Fruit fly (Drosophila melanogaster) whole organism, prepupa: ENCODE data around the gene Rint1.
A peak's percentile ranks its signal among the peaks of the same experiment; 100 is the strongest.

Experiments
- Blimp-1 ChIP-seq: fragments of 200-800 bp; sonication (Bioruptor generic); optimal IDR thresholded peaks from 3 replicates; lab custom pipeline; 2017; ENCODE audit warnings: missing biosample characterization, missing genetic modification characterization, mild to moderate bottlenecking, moderate library complexity, missing genetic modification reagents
- CG11294 ChIP-seq: fragments of 200-800 bp; sonication (Bioruptor generic); IDR thresholded peaks from 2 replicates; pipeline ENCODE4 v1.3.6; 2022; ENCODE audit warnings: missing biosample characterization, missing genetic modification characterization
- CG11902 ChIP-seq: fragments of 200-800 bp; sonication (Bioruptor generic); optimal IDR thresholded peaks from 3 replicates; lab custom pipeline; 2016; ENCODE audit warnings: missing biosample characterization, missing genetic modification characterization
- CG31627 ChIP-seq: fragments of 200-800 bp; sonication (Bioruptor generic); optimal IDR thresholded peaks from 3 replicates; lab custom pipeline; 2016; ENCODE audit warnings: missing biosample characterization, missing genetic modification characterization
- CG34406 ChIP-seq: fragments of 200-800 bp; sonication (Bioruptor generic); optimal IDR thresholded peaks from 3 replicates; lab custom pipeline; 2016; ENCODE audit warnings: missing biosample characterization, missing genetic modification characterization
- CG6163 ChIP-seq: fragments of 200-800 bp; sonication (Bioruptor generic); IDR thresholded peaks from 3 replicates; pipeline ENCODE4 v1.3.6; 2022; ENCODE audit warnings: missing biosample characterization, missing genetic modification characterization
- CG6276 ChIP-seq: fragments of 200-800 bp; sonication (Bioruptor generic); optimal IDR thresholded peaks from 2 replicates; lab custom pipeline; 2017; ENCODE audit warnings: missing biosample characterization, mild to moderate bottlenecking, missing genetic modification characterization
- CG6808 ChIP-seq: fragments of 200-800 bp; sonication (Bioruptor generic); optimal IDR thresholded peaks from 3 replicates; lab custom pipeline; 2017; ENCODE audit warnings: missing biosample characterization, missing genetic modification characterization, mild to moderate bottlenecking, moderate library complexity, missing genetic modification reagents
- CG6854 ChIP-seq: fragments of 200-800 bp; sonication (Bioruptor generic); optimal IDR thresholded peaks from 2 replicates; lab custom pipeline; 2017; ENCODE audit warnings: missing biosample characterization, mild to moderate bottlenecking, missing genetic modification characterization
- CG8119 ChIP-seq: fragments of 200-800 bp; sonication (Bioruptor generic); IDR thresholded peaks from 3 replicates; pipeline ENCODE4 v1.3.6; 2022; ENCODE audit warnings: missing biosample characterization, missing genetic modification characterization
- CG9139 ChIP-seq: fragments of 200-800 bp; sonication (Bioruptor generic); optimal IDR thresholded peaks from 3 replicates; lab custom pipeline; 2017; ENCODE audit warnings: missing biosample characterization, mild to moderate bottlenecking, missing genetic modification characterization
- Eip75B ChIP-seq: fragments of 200-800 bp; sonication (Bioruptor generic); optimal IDR thresholded peaks from 3 replicates; lab custom pipeline; 2016; ENCODE audit warnings: missing biosample characterization, missing genetic modification characterization
- Eip78C ChIP-seq: fragments of 200-800 bp; sonication (Bioruptor generic); peaks from one replicate; lab custom pipeline; 2016; ENCODE audit warnings: missing biosample characterization, missing genetic modification characterization
- Ets21C ChIP-seq: fragments of 200-800 bp; sonication (Bioruptor generic); optimal IDR thresholded peaks from 3 replicates; lab custom pipeline; 2016; ENCODE audit warnings: missing biosample characterization, missing genetic modification characterization
- Gug ChIP-seq: fragments of 200-800 bp; sonication (Bioruptor generic); IDR thresholded peaks from 2 replicates; pipeline ENCODE4 v1.3.6; 2022; ENCODE audit warnings: missing biosample characterization, missing genetic modification characterization
- Lpt ChIP-seq: fragments of 200-800 bp; sonication (Bioruptor generic); optimal IDR thresholded peaks from 3 replicates; lab custom pipeline; 2016; ENCODE audit warnings: missing biosample characterization, missing genetic modification characterization
- Sox102F ChIP-seq: fragments of 200-800 bp; sonication (Bioruptor generic); optimal IDR thresholded peaks from 2 replicates; lab custom pipeline; 2016; ENCODE audit warnings: missing biosample characterization, mild to moderate bottlenecking, missing genetic modification characterization
- Sox14 ChIP-seq: fragments of 200-800 bp; sonication (Bioruptor generic); optimal IDR thresholded peaks from 3 replicates; lab custom pipeline; 2016; ENCODE audit warnings: missing biosample characterization, missing genetic modification characterization
- achi ChIP-seq: fragments of 200-800 bp; sonication (Bioruptor generic); optimal IDR thresholded peaks from 3 replicates; lab custom pipeline; 2016; ENCODE audit warnings: missing biosample characterization, missing genetic modification characterization
- acj6 ChIP-seq: fragments of 200-800 bp; sonication (Bioruptor generic); optimal IDR thresholded peaks from 3 replicates; lab custom pipeline; 2016; ENCODE audit warnings: missing biosample characterization, missing genetic modification characterization
- dac ChIP-seq: fragments of 200-800 bp; sonication (Bioruptor generic); optimal IDR thresholded peaks from 2 replicates; lab custom pipeline; 2017; ENCODE audit warnings: missing biosample characterization, mild to moderate bottlenecking, missing genetic modification characterization
- dsx ChIP-seq: fragments of 200-800 bp; optimal IDR thresholded peaks from 3 replicates; lab custom pipeline; 2019; ENCODE audit warnings: missing biosample characterization, mild to moderate bottlenecking, missing genetic modification characterization, moderate library complexity; ENCODE audit not compliant: poor library complexity, severe bottlenecking
- eg ChIP-seq: fragments of 200-800 bp; sonication (Bioruptor generic); IDR thresholded peaks from 3 replicates; pipeline ENCODE4 v1.3.6; 2022; ENCODE audit warnings: missing biosample characterization, missing genetic modification characterization
- esn ChIP-seq: fragments of 200-800 bp; sonication (Bioruptor generic); optimal IDR thresholded peaks from 2 replicates; lab custom pipeline; 2016; ENCODE audit warnings: missing biosample characterization, mild to moderate bottlenecking, missing genetic modification characterization, moderate library complexity
- fd59A ChIP-seq: fragments of 200-800 bp; sonication (Bioruptor generic); optimal IDR thresholded peaks from 2 replicates; lab custom pipeline; 2017; ENCODE audit warnings: missing biosample characterization, mild to moderate bottlenecking, missing genetic modification characterization, missing genetic modification reagents
- fd85E ChIP-seq: fragments of 200-800 bp; sonication (Bioruptor generic); optimal IDR thresholded peaks from 3 replicates; lab custom pipeline; 2016; ENCODE audit warnings: missing biosample characterization, missing genetic modification characterization
- fkh ChIP-seq: fragments of 200-800 bp; sonication (Bioruptor generic); optimal IDR thresholded peaks from 3 replicates; lab custom pipeline; 2017; ENCODE audit warnings: missing biosample characterization, mild to moderate bottlenecking, missing genetic modification characterization, moderate library complexity
- net ChIP-seq: fragments of 200-800 bp; sonication (Bioruptor generic); optimal IDR thresholded peaks from 3 replicates; lab custom pipeline; 2016; ENCODE audit warnings: missing biosample characterization, missing genetic modification characterization
- salr ChIP-seq, 2 experiments: fragments of 200-800 bp; sonication (Bioruptor generic); optimal IDR thresholded peaks; 3 replicates each; lab custom pipeline; 2016 to 2018; ENCODE audit warnings: missing biosample characterization in 2 of 2, missing genetic modification characterization in 2 of 2, mild to moderate bottlenecking in 1 of 2
- ss ChIP-seq, 2 experiments: fragments of 200-800 bp; sonication (Bioruptor generic); optimal IDR thresholded peaks; 2 replicates in 1 of 2; 3 replicates in 1 of 2; lab custom pipeline; 2017 to 2018; ENCODE audit warnings: mild to moderate bottlenecking in 2 of 2, missing biosample characterization in 2 of 2, missing genetic modification characterization in 2 of 2, moderate library complexity in 1 of 2
- svp ChIP-seq: fragments of 200-800 bp; sonication (Bioruptor generic); peaks from one replicate; lab custom pipeline; 2016; ENCODE audit warnings: missing biosample characterization, missing genetic modification characterization
- vri ChIP-seq: fragments of 200-800 bp; sonication (Bioruptor generic); optimal IDR thresholded peaks from 3 replicates; lab custom pipeline; 2016; ENCODE audit warnings: missing biosample characterization, mild to moderate bottlenecking, missing genetic modification characterization

Rint1 gene

DNA sequence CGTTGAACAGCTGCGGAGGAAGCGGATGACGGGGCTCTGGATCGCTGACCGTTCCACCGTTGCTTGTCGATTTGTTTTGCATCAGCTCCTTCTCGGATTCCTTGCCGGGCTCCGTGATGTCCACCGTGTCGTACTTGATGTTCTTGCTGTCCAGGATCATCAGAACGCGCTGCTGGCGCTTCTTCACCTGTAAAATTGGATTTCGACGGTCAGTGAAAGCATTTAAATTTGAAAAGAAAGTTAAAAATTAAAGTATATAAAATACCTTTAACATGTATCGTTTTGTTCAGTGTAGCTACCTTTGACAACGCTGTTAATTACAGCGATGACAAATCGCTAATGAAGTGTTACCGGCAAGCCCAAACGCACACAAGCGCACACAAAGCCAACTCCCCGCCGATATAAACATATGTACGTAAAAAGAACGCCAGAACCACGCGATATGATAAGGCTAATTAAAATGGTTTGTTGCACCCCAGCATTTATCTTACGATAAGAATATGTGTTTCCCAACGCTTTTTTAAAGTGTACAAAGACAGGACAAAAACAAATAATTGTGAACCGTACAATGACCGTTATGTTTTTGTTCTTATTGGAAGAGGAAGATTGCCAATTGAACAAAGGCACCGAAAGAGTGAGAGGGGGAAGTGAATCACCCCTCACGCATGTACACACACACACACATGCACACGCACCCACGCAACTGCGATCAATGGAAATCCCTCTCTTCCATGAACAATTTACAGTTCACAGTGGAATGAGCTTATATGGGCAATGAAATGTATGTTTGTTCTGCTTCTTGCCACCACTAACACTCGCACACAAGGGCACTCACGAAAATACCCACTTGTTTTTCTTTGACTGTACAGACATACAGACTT, 44.6 kb downstream of the Rint1 start (continued):
- TF ChIP-seq CG11294 = no peak
- no peak for TF ChIP-seq eg
- peak; percentile 10 for TF ChIP-seq acj6 (GFP tag; lab: Kevin White, UChicago)
- no peak for TF ChIP-seq Lpt (GFP tag; lab: Kevin White, UChicago)
- no peak for TF ChIP-seq CG9139 (GFP tag; lab: Kevin White, UChicago)
- no peak for TF ChIP-seq Gug (GFP tag; lab: Robert Waterston, UW)
- peak; percentile 5 for TF ChIP-seq Blimp-1 (GFP tag; lab: Kevin White, UChicago)
- TF ChIP-seq achi (GFP tag; lab: Kevin White, UChicago) = peak; percentile 8
- no peak for TF ChIP-seq salr (GFP tag; optimal IDR thresholded peaks at IDR 0.05; lab: Kevin White, UChicago)
- no peak for TF ChIP-seq dac
- TF ChIP-seq CG31627 = peak; percentile 10
- TF ChIP-seq fd59A (GFP tag; lab: Kevin White, UChicago) = no peak
- no peak for TF ChIP-seq dsx (GFP tag; lab: Kevin White, UChicago)
- TF ChIP-seq esn = peak; percentile 34
- TF ChIP-seq CG6276 = no peak
- TF ChIP-seq CG6163 (GFP tag; lab: Robert Waterston, UW) = peak; percentile 42; the same call in 1 of the 3 replicates
- no peak for TF ChIP-seq CG11902 (GFP tag; lab: Kevin White, UChicago)
- TF ChIP-seq vri = peak; percentile 2
- no peak for TF ChIP-seq net (GFP tag; lab: Kevin White, UChicago)
- TF ChIP-seq, all 60 proteins: peak for 25

dm6 chr3L:7368934-7369333, 45.5 kb downstream of the Rint1 start, which contains the start of gene Sh3beta:
Gene Sh3beta, minus strand, starts transcription at chr3L:7369260.
- TF ChIP-seq CG6854 (GFP tag; lab: Kevin White, UChicago) (peak; percentile 25), dsx (GFP tag; lab: Kevin White, UChicago) (peak; percentile 86), vri (peak; percentile 8), eg (no peak)

dm6 chr3L:7369543-7369942, 46.1 kb downstream of the Rint1 start, which contains the start of gene akirin:
Gene akirin, plus strand, starts transcription at chr3L:7369843.
- TF ChIP-seq fd85E (GFP tag; lab: Kevin White, UChicago) (no peak), CG31627 (no peak), Ets21C (GFP tag; lab: Kevin White, UChicago) (no peak), CG6163 (GFP tag; lab: Robert Waterston, UW) (0 out of 3 replicates have a peak, but pooled peaks have one; percentile 39)
- TF ChIP-seq, all 60 proteins: peak for 1

dm6 chr3L:7370231-7370882, 46.9 kb downstream of the Rint1 start:
- peak; percentile 15 for TF ChIP-seq net (GFP tag; lab: Kevin White, UChicago)
- peak; percentile 15 for TF ChIP-seq CG6808 (GFP tag; lab: Kevin White, UChicago)
- TF ChIP-seq Ets21C (GFP tag; lab: Kevin White, UChicago) = no peak
- peak; percentile 9 to 49 for TF ChIP-seq ss (GFP tag; optimal IDR thresholded peaks at IDR 0.05; lab: Kevin White, UChicago)
- TF ChIP-seq Gug (GFP tag; lab: Robert Waterston, UW) = no peak
- TF ChIP-seq Eip75B (GFP tag; lab: Kevin White, UChicago) = peak; percentile 7
- TF ChIP-seq svp (GFP tag; lab: Kevin White, UChicago) = peak; percentile 64
- 0 out of 3 replicates have a peak, but pooled peaks have one; percentile 28 for TF ChIP-seq CG6163 (GFP tag; lab: Robert Waterston, UW)
- TF ChIP-seq fkh (GFP tag; lab: Kevin White, UChicago) = peak; percentile 47
- peak; percentile 17 for TF ChIP-seq vri
- TF ChIP-seq CG8119 = no peak
- no peak for TF ChIP-seq CG34406 (GFP tag; lab: Kevin White, UChicago)
- TF ChIP-seq Sox14 (GFP tag; lab: Kevin White, UChicago) = peak; percentile 77
- TF ChIP-seq Eip78C (GFP tag; lab: Kevin White, UChicago) = peak; percentile 84
- TF ChIP-seq Sox102F = peak; percentile 1
